Fruit fly (Drosophila melanogaster) whole organism, prepupa: ENCODE data around the gene CG46396.

Experiments
- Blimp-1 ChIP-seq: fragments of 200-800 bp; sonication (Bioruptor generic); optimal IDR thresholded peaks from 3 replicates; lab custom pipeline; 2017; ENCODE audit warnings: missing biosample characterization, missing genetic modification characterization, mild to moderate bottlenecking, moderate library complexity, missing genetic modification reagents
- CG10669 ChIP-seq: fragments of 200-800 bp; sonication (Bioruptor generic); optimal IDR thresholded peaks from 3 replicates; lab custom pipeline; 2018; ENCODE audit warnings: missing biosample characterization, mild to moderate bottlenecking, missing genetic modification characterization, moderate library complexity
- CG11294 ChIP-seq: fragments of 200-800 bp; sonication (Bioruptor generic); IDR thresholded peaks from 2 replicates; pipeline ENCODE4 v1.3.6; 2022; ENCODE audit warnings: missing biosample characterization, missing genetic modification characterization
- CG11762 ChIP-seq: fragments of 200-800 bp; sonication (Bioruptor generic); optimal IDR thresholded peaks from 3 replicates; lab custom pipeline; 2016; ENCODE audit warnings: missing biosample characterization, missing genetic modification characterization; ENCODE audit not compliant: insufficient read depth
- CG1621 ChIP-seq: fragments of 200-800 bp; sonication (Bioruptor generic); optimal IDR thresholded peaks from 3 replicates; lab custom pipeline; 2018; ENCODE audit warnings: missing biosample characterization, mild to moderate bottlenecking, missing genetic modification characterization
- CG16779 ChIP-seq: fragments of 200-800 bp; sonication (Bioruptor generic); optimal IDR thresholded peaks from 3 replicates; lab custom pipeline; 2017; ENCODE audit warnings: missing biosample characterization, mild to moderate bottlenecking, missing genetic modification characterization
- CG32006 ChIP-seq: fragments of 200-800 bp; sonication (Bioruptor generic); optimal IDR thresholded peaks from 3 replicates; lab custom pipeline; 2017; ENCODE audit warnings: missing biosample characterization, mild to moderate bottlenecking, missing genetic modification characterization
- CG34406 ChIP-seq: fragments of 200-800 bp; sonication (Bioruptor generic); optimal IDR thresholded peaks from 3 replicates; lab custom pipeline; 2016; ENCODE audit warnings: missing biosample characterization, missing genetic modification characterization
- CG3919 ChIP-seq: fragments of 200-800 bp; sonication (Bioruptor generic); optimal IDR thresholded peaks from 3 replicates; lab custom pipeline; 2016; ENCODE audit warnings: missing biosample characterization, missing genetic modification characterization
- CG4318 ChIP-seq: fragments of 200-800 bp; sonication (Bioruptor generic); optimal IDR thresholded peaks from 3 replicates; lab custom pipeline; 2017; ENCODE audit warnings: missing biosample characterization, mild to moderate bottlenecking, missing genetic modification characterization
- CG6163 ChIP-seq: fragments of 200-800 bp; sonication (Bioruptor generic); IDR thresholded peaks from 3 replicates; pipeline ENCODE4 v1.3.6; 2022; ENCODE audit warnings: missing biosample characterization, missing genetic modification characterization
- CG6792 ChIP-seq: fragments of 200-800 bp; sonication (Bioruptor generic); optimal IDR thresholded peaks from 3 replicates; lab custom pipeline; 2016; ENCODE audit warnings: missing biosample characterization, missing genetic modification characterization
- CG8119 ChIP-seq: fragments of 200-800 bp; sonication (Bioruptor generic); IDR thresholded peaks from 3 replicates; pipeline ENCODE4 v1.3.6; 2022; ENCODE audit warnings: missing biosample characterization, missing genetic modification characterization
- CG8319 ChIP-seq: fragments of 200-800 bp; sonication (Bioruptor generic); optimal IDR thresholded peaks from 3 replicates; lab custom pipeline; 2016; ENCODE audit warnings: missing biosample characterization, missing genetic modification characterization
- Eip75B ChIP-seq: fragments of 200-800 bp; sonication (Bioruptor generic); optimal IDR thresholded peaks from 3 replicates; lab custom pipeline; 2016; ENCODE audit warnings: missing biosample characterization, missing genetic modification characterization
- Eip78C ChIP-seq: fragments of 200-800 bp; sonication (Bioruptor generic); peaks from one replicate; lab custom pipeline; 2016; ENCODE audit warnings: missing biosample characterization, missing genetic modification characterization
- Ets21C ChIP-seq: fragments of 200-800 bp; sonication (Bioruptor generic); optimal IDR thresholded peaks from 3 replicates; lab custom pipeline; 2016; ENCODE audit warnings: missing biosample characterization, missing genetic modification characterization
- Ets96B ChIP-seq: fragments of 200-800 bp; optimal IDR thresholded peaks from 2 replicates; lab custom pipeline; 2019; ENCODE audit warnings: missing biosample characterization, mild to moderate bottlenecking, missing genetic modification characterization, moderate library complexity
- Hr39 ChIP-seq: fragments of 200-800 bp; sonication (Bioruptor generic); optimal IDR thresholded peaks from 2 replicates; lab custom pipeline; 2016; ENCODE audit warnings: missing biosample characterization, missing genetic modification characterization
- Met ChIP-seq: fragments of 200-800 bp; sonication (Bioruptor generic); optimal IDR thresholded peaks from 3 replicates; lab custom pipeline; 2016; ENCODE audit warnings: missing biosample characterization, missing genetic modification characterization
- Sox102F ChIP-seq: fragments of 200-800 bp; sonication (Bioruptor generic); optimal IDR thresholded peaks from 2 replicates; lab custom pipeline; 2016; ENCODE audit warnings: missing biosample characterization, mild to moderate bottlenecking, missing genetic modification characterization
- Sox15 ChIP-seq: fragments of 200-800 bp; sonication (Bioruptor generic); optimal IDR thresholded peaks from 3 replicates; lab custom pipeline; 2016; ENCODE audit warnings: missing biosample characterization, missing genetic modification characterization
- achi ChIP-seq: fragments of 200-800 bp; sonication (Bioruptor generic); optimal IDR thresholded peaks from 3 replicates; lab custom pipeline; 2016; ENCODE audit warnings: missing biosample characterization, missing genetic modification characterization
- acj6 ChIP-seq: fragments of 200-800 bp; sonication (Bioruptor generic); optimal IDR thresholded peaks from 3 replicates; lab custom pipeline; 2016; ENCODE audit warnings: missing biosample characterization, missing genetic modification characterization
- cyc ChIP-seq: fragments of 200-800 bp; sonication (Bioruptor generic); optimal IDR thresholded peaks from 3 replicates; lab custom pipeline; 2016; ENCODE audit warnings: missing biosample characterization, missing genetic modification characterization
- dac ChIP-seq: fragments of 200-800 bp; sonication (Bioruptor generic); optimal IDR thresholded peaks from 2 replicates; lab custom pipeline; 2017; ENCODE audit warnings: missing biosample characterization, mild to moderate bottlenecking, missing genetic modification characterization
- eg ChIP-seq: fragments of 200-800 bp; sonication (Bioruptor generic); IDR thresholded peaks from 3 replicates; pipeline ENCODE4 v1.3.6; 2022; ENCODE audit warnings: missing biosample characterization, missing genetic modification characterization
- lz ChIP-seq: fragments of 200-800 bp; sonication (Bioruptor generic); optimal IDR thresholded peaks from 3 replicates; lab custom pipeline; 2016; ENCODE audit warnings: missing biosample characterization, missing genetic modification characterization
- spab ChIP-seq: fragments of 200-800 bp; sonication (Bioruptor generic); optimal IDR thresholded peaks from 2 replicates; lab custom pipeline; 2017; ENCODE audit warnings: missing biosample characterization, mild to moderate bottlenecking, missing genetic modification characterization, missing genetic modification reagents
- ss ChIP-seq, 2 experiments: fragments of 200-800 bp; sonication (Bioruptor generic); optimal IDR thresholded peaks; 2 replicates in 1 of 2; 3 replicates in 1 of 2; lab custom pipeline; 2017 to 2018; ENCODE audit warnings: mild to moderate bottlenecking in 2 of 2, missing biosample characterization in 2 of 2, missing genetic modification characterization in 2 of 2, moderate library complexity in 1 of 2
- svp ChIP-seq: fragments of 200-800 bp; sonication (Bioruptor generic); peaks from one replicate; lab custom pipeline; 2016; ENCODE audit warnings: missing biosample characterization, missing genetic modification characterization
- vri ChIP-seq: fragments of 200-800 bp; sonication (Bioruptor generic); optimal IDR thresholded peaks from 3 replicates; lab custom pipeline; 2016; ENCODE audit warnings: missing biosample characterization, mild to moderate bottlenecking, missing genetic modification characterization

Gene CG46396

dm6 chr3R:6306584-6306983 is 2.7 kb downstream of the CG46396 start, which contains the start of gene CG46026:
CG46026 (plus strand) TSS chr3R:6306884.
- no peak for TF ChIP-seq Ets96B (tag; lab: Kevin White, UChicago)
- TF ChIP-seq CG4318 (GFP tag; lab: Kevin White, UChicago): no peak
- no peak for TF ChIP-seq CG11762 (GFP tag; lab: Kevin White, UChicago)
- no peak for TF ChIP-seq cyc
- no peak for TF ChIP-seq Blimp-1 (GFP tag; lab: Kevin White, UChicago)
- no peak for TF ChIP-seq CG8319 (GFP tag; lab: Kevin White, UChicago)
- TF ChIP-seq CG6163 (GFP tag; lab: Robert Waterston, UW): no peak
- no peak for TF ChIP-seq svp
- TF ChIP-seq CG6792 (GFP tag; lab: Kevin White, UChicago): no peak
- TF ChIP-seq acj6 (GFP tag; lab: Kevin White, UChicago): no peak
- TF ChIP-seq CG10669 (GFP tag; lab: Kevin White, UChicago): no peak
- no peak for TF ChIP-seq Sox15 (GFP tag; lab: Kevin White, UChicago)
- TF ChIP-seq dac (GFP tag; lab: Kevin White, UChicago): no peak
- TF ChIP-seq vri (GFP tag; lab: Kevin White, UChicago): no peak
- no peak for TF ChIP-seq CG32006
- no peak for TF ChIP-seq achi
- TF ChIP-seq CG34406 (GFP tag; lab: Kevin White, UChicago): no peak
- TF ChIP-seq lz (GFP tag; lab: Kevin White, UChicago): no peak

dm6 chr3R:6309676-6310075 is 5.8 kb downstream of the CG46396 start, which contains the start of gene CG31560:
CG31560 (plus strand) TSS chr3R:6309976.
- TF ChIP-seq CG6792 (GFP tag; lab: Kevin White, UChicago): no peak

DNA sequence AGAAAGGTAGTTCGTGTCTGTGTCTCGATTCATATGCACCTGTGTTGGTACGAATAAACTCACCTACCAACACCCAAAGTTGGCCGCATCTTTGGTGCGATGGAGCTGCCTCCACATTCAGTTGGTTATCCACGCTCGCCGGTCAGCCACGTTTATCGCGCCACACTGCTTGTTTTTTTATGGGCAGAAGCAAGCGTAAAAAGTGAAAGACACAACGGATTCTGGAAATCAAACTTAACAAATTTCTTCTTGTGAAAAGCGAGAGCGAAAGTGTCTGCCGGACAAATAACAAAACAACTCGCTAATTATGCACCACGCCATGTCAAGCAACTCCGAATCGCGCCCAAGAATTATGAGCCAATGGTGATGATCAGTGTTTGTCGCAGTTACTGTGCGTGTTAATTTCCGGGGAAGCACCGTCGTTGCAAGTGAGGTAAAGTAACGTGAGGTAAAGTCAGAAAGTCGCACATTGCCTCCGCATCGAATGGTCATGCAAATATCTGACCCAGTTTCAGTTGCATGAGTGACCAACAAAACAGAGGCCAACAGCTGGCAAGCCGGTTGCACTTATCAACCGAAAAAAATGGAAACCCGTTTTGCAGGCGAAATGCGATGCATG is 7.9 kb downstream of the CG46396 start, which contains the start of gene Osi17:
TSS of gene Osi17 (plus strand) at position 132 of the 619 bp plus-strand sequence.
- peak; percentile 89 for TF ChIP-seq Blimp-1 (GFP tag; lab: Kevin White, UChicago)
- TF ChIP-seq Eip75B (GFP tag; lab: Kevin White, UChicago): peak; percentile 52
- no peak for TF ChIP-seq CG1621 (tag; lab: Kevin White, UChicago)

DNA sequence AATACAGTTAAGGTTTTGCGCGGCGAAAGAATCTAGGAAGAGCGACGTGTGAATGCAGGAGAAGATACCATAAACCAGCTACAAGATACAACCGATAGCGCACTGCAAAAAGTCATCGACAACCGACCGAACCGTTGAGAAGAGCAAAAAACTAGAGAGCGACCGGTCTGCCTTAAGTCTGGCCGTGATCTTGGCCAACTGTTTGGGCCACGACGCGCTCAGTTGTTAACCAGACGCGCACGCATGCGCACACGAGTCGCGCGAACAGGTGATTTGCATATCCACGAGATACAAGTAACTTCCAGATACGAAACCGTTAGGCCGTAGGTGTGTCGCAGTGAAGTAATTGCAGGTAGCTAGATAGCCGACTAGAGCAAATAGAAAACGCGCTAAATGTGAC is 11.2 kb downstream of the CG46396 start:
- peak in 1 of 2 experiments; percentile 66 for TF ChIP-seq ss (GFP tag; optimal IDR thresholded peaks at IDR 0.05; lab: Kevin White, UChicago)
- TF ChIP-seq CG8119 (GFP tag; lab: Robert Waterston, UW): 0 out of 3 replicates have a peak, but pooled peaks have one; percentile 21
- TF ChIP-seq Eip78C (GFP tag; lab: Kevin White, UChicago): peak; percentile 55
- TF ChIP-seq eg: peak; percentile 38; the same call in 1 of the 3 replicates
- TF ChIP-seq spab: no peak

dm6 chr3R:6329774-6330298 is 26.0 kb downstream of the CG46396 start, which contains the start of gene Osi18:
Osi18 (plus strand) TSS chr3R:6330248.
- no peak for TF ChIP-seq Ets21C (GFP tag; lab: Kevin White, UChicago)
- no peak for TF ChIP-seq Met (GFP tag; lab: Kevin White, UChicago)
- no peak for TF ChIP-seq CG11762 (GFP tag; lab: Kevin White, UChicago)
- TF ChIP-seq CG11294: no peak
- no peak for TF ChIP-seq Sox102F
- no peak for TF ChIP-seq Ets96B (tag; lab: Kevin White, UChicago)
- no peak for TF ChIP-seq CG3919 (GFP tag; lab: Kevin White, UChicago)
- no peak for TF ChIP-seq CG32006
- no peak for TF ChIP-seq vri (GFP tag; lab: Kevin White, UChicago)
- TF ChIP-seq CG16779 (tag; lab: Kevin White, UChicago): no peak
- TF ChIP-seq acj6 (GFP tag; lab: Kevin White, UChicago): no peak
- no peak for TF ChIP-seq CG8319 (GFP tag; lab: Kevin White, UChicago)
- no peak for TF ChIP-seq CG34406 (GFP tag; lab: Kevin White, UChicago)
- TF ChIP-seq achi: no peak
- TF ChIP-seq Hr39 (GFP tag; lab: Kevin White, UChicago): no peak
